Fruit fly (Drosophila melanogaster): Measurements from ENCODE around the gene CG12541.

CG12541 gene

DNA sequence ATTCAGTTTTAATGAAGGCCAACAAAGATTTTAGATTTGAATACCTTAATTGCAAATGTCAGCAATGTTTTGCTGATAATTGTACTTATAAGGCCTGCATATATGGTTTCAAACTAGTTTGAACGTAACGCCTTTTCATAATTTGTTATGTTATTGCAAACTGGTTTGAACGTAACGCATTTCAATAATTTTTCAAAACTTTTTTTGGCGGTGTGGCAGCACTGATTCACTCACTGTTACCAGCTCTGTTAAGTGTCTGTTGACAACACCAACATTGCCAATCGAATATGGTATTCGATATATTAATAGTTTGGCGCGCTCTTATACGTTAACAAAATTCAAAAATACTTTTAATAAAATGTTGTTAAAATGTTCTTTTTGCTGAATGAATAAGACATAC, 756 bp upstream of the CG12541 start:
- TF ChIP-seq h (optimal IDR thresholded peaks at IDR 0.05): no peak
- TF ChIP-seq E2f2 (GFP tag; IDR thresholded peaks at IDR 0.05): peak; percentile 87
- peak; percentile 96 for TF ChIP-seq CG11560 (tag; IDR thresholded peaks at IDR 0.05)
- no peak for TF ChIP-seq Atf-2 (GFP tag; optimal IDR thresholded peaks at IDR 0.05)
- no peak for TF ChIP-seq abd-A (tag; optimal IDR thresholded peaks at IDR 0.05)
- no peak for TF ChIP-seq CG12104 (GFP tag; optimal IDR thresholded peaks at IDR 0.05)
- no peak for TF ChIP-seq CG42726 (GFP tag; IDR thresholded peaks at IDR 0.05; ENCODE audit: partially characterized antibody)
- TF ChIP-seq Dp (GFP tag; optimal IDR thresholded peaks at IDR 0.05): peak; percentile 88
- TF ChIP-seq danr (GFP tag; IDR thresholded peaks at IDR 0.05): no peak
- peak; percentile 92 for TF ChIP-seq Myb (GFP tag; optimal IDR thresholded peaks at IDR 0.05)
- TF ChIP-seq CG9437 (GFP tag; optimal IDR thresholded peaks at IDR 0.05): peak; percentile 90
- peak; percentile 74 for TF ChIP-seq stwl (tag; optimal IDR thresholded peaks at IDR 0.05)
- TF ChIP-seq CG9609 (GFP tag; optimal IDR thresholded peaks at IDR 0.05): no peak
- peak; percentile 35 for TF ChIP-seq CG31365 (tag; optimal IDR thresholded peaks at IDR 0.05)
- TF ChIP-seq BEAF-32 (GFP tag; optimal IDR thresholded peaks at IDR 0.05): peak; percentile 30
- TF ChIP-seq pan (optimal IDR thresholded peaks at IDR 0.05): no peak
- no peak for TF ChIP-seq pan (GFP tag; optimal IDR thresholded peaks at IDR 0.05 in 1 of 2, IDR thresholded peaks at IDR 0.05 in 1 of 2)
- TF ChIP-seq pzg (GFP tag; optimal IDR thresholded peaks at IDR 0.05): peak; percentile 47
- TF ChIP-seq CG13287 (GFP tag; IDR thresholded peaks at IDR 0.05; ENCODE audit: partially characterized antibody): peak; percentile 44; the same call in 1 of the 2 replicates
- TF ChIP-seq CG1603 (tag; optimal IDR thresholded peaks at IDR 0.05): peak; percentile 4
- TF ChIP-seq CG14710 (tag; optimal IDR thresholded peaks at IDR 0.05): peak; percentile 26
- no peak for TF ChIP-seq CG10431 (GFP tag; optimal IDR thresholded peaks at IDR 0.05)
- peak; percentile 63 for TF ChIP-seq Dref (GFP tag; IDR thresholded peaks at IDR 0.05)
- no peak for TF ChIP-seq CG1233 (GFP tag; optimal IDR thresholded peaks at IDR 0.05)
- TF ChIP-seq Lim3 (GFP tag; IDR thresholded peaks at IDR 0.05): no peak
- no peak for TF ChIP-seq CG7928 (GFP tag; optimal IDR thresholded peaks at IDR 0.05)
- TF ChIP-seq CG9727 (GFP tag; optimal IDR thresholded peaks at IDR 0.05): no peak
- TF ChIP-seq ewg (GFP tag; optimal IDR thresholded peaks at IDR 0.05): no peak
- TF ChIP-seq CG17186 (GFP tag; optimal IDR thresholded peaks at IDR 0.05): peak; percentile 47
- TF ChIP-seq Ets97D (GFP tag; optimal IDR thresholded peaks at IDR 0.05): no peak
- TF ChIP-seq CTCF (GFP tag; optimal IDR thresholded peaks at IDR 0.05): peak; percentile 63
- TF ChIP-seq CG2116 (GFP tag; optimal IDR thresholded peaks at IDR 0.05): peak; percentile 1
- TF ChIP-seq Sry-δ (GFP tag; optimal IDR thresholded peaks at IDR 0.05): peak; percentile 3
- no peak for TF ChIP-seq CG11247 (GFP tag; IDR thresholded peaks at IDR 0.05)
- no peak for TF ChIP-seq btn (GFP tag; optimal IDR thresholded peaks at IDR 0.05)

DNA sequence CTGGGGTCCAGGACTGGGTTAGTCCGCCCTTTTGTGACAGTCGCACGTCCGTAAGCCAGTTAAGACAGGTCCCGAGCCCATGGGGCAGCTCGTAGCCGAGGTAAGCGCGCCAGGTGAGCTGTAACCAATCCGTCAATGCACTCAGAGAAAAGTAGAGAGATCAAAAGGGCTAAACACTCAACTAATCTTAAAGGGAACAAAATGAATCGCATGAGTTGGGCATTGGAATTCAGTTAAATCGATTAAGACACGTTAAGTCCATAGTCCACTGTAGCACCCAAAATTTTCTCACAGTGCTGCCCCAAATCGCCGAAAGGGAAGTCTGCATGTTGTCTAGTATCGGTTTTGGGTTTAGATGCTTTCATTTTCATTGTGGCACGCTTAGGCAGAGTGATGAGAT, 2.3 kb downstream of the CG12541 start:
- no peak for TF ChIP-seq CG17912 (GFP tag; optimal IDR thresholded peaks at IDR 0.05)
- no peak for TF ChIP-seq CG17385 (GFP tag; optimal IDR thresholded peaks at IDR 0.05)
- peak; percentile 4 for TF ChIP-seq CG2120 (GFP tag; optimal IDR thresholded peaks at IDR 0.05)
- TF ChIP-seq gem (tag; optimal IDR thresholded peaks at IDR 0.05): peak; percentile 18
- TF ChIP-seq CG18599 (GFP tag; optimal IDR thresholded peaks at IDR 0.05): peak; percentile 18
- TF ChIP-seq CG8290 (GFP tag; optimal IDR thresholded peaks at IDR 0.05): no peak
- TF ChIP-seq CG8290 (tag; optimal IDR thresholded peaks at IDR 0.05): peak in 1 of 2 experiments; percentile 32
- peak; percentile 16 for TF ChIP-seq dmrt99B (tag; optimal IDR thresholded peaks at IDR 0.05)
- TF ChIP-seq row (GFP tag; IDR thresholded peaks at IDR 0.05): peak; percentile 26; the same call in 1 of the 3 replicates
- TF ChIP-seq Dll (GFP tag; IDR thresholded peaks at IDR 0.05; ENCODE audit: partially characterized antibody): no peak
- TF ChIP-seq ind (GFP tag; optimal IDR thresholded peaks at IDR 0.05): no peak
- TF ChIP-seq CG11504 (tag; optimal IDR thresholded peaks at IDR 0.05): peak; percentile 15
- peak; percentile 8 for TF ChIP-seq CG2678 (tag; optimal IDR thresholded peaks at IDR 0.05)
- peak; percentile 18 for TF ChIP-seq CG1603 (tag; optimal IDR thresholded peaks at IDR 0.05)
- no peak for TF ChIP-seq btn (GFP tag; optimal IDR thresholded peaks at IDR 0.05)
- TF ChIP-seq lbe (GFP tag; optimal IDR thresholded peaks at IDR 0.05): no peak
- TF ChIP-seq zfh1 (GFP tag; IDR thresholded peaks at IDR 0.05): no peak
- TF ChIP-seq Hand (GFP tag; optimal IDR thresholded peaks at IDR 0.05): peak; percentile 3
- peak; percentile 26 for TF ChIP-seq lab (GFP tag; optimal IDR thresholded peaks at IDR 0.05)
- TF ChIP-seq CG12769 (tag; optimal IDR thresholded peaks at IDR 0.05): peak; percentile 1

All from whole organism, embryonic.